Fruit fly (Drosophila melanogaster): Measurements from ENCODE around the gene nullo.

DNA sequence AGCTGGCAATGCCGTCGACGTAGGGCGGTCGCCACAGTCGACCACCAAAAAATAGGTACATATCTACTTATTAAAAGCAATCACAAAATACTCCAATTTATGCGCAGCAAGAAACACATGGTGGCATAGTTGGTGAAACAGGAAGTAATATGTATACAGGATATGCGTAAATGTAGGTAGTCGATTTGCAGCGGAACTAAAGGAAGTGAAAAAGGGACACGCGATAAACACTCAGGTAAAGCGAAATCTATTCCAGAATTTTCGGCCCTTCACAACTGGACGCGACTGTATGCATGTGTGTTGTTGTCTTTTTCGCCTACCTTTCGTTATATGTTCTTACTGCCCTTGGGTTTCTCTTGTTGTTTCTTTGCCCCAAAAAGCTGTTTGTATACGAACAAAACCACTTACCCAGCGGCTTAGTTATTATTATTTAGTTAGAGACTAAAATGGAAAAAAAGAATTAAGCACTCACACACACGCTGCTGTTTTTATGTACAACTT lies 47.3 kb downstream of the nullo start:
- no peak for TF ChIP-seq h (optimal IDR thresholded peaks at IDR 0.05)
- TF ChIP-seq psq (optimal IDR thresholded peaks at IDR 0.05), result no peak
